Fruit fly (Drosophila melanogaster): ENCODE results near the gene CG17186.

Gene CG17186

dm6 chr3R:19877427-19878076 lies at the start of gene CG17186, which contains the start of gene Arc42:
Gene CG17186, minus strand, starts transcription at chr3R:19877514.
Gene Arc42, plus strand, starts transcription at chr3R:19877737.
- no peak for TF ChIP-seq Eip93F (GFP tag; optimal IDR thresholded peaks at IDR 0.05)
- peak; percentile 30 for TF ChIP-seq CG8319 (GFP tag; optimal IDR thresholded peaks at IDR 0.05)
- TF ChIP-seq fkh (GFP tag; optimal IDR thresholded peaks at IDR 0.05): peak; percentile 43
- TF ChIP-seq CG11762 (GFP tag; optimal IDR thresholded peaks at IDR 0.05; ENCODE audit: insufficient read depth): no peak
- peak; percentile 26 for TF ChIP-seq CG10669 (GFP tag; optimal IDR thresholded peaks at IDR 0.05)
- TF ChIP-seq CG11902 (GFP tag; optimal IDR thresholded peaks at IDR 0.05): no peak
- peak; percentile 21 for TF ChIP-seq topi (GFP tag; optimal IDR thresholded peaks at IDR 0.05)
- TF ChIP-seq Ets96B (tag; optimal IDR thresholded peaks at IDR 0.05): no peak
- TF ChIP-seq CG9139 (GFP tag; optimal IDR thresholded peaks at IDR 0.05): peak; percentile 84
- peak; percentile 85 to 87 for TF ChIP-seq ss (GFP tag; optimal IDR thresholded peaks at IDR 0.05)
- TF ChIP-seq CG1621 (tag; optimal IDR thresholded peaks at IDR 0.05): peak; percentile 10
- TF ChIP-seq net (GFP tag; optimal IDR thresholded peaks at IDR 0.05): peak; percentile 3
- peak; percentile 47 for TF ChIP-seq CG6854 (GFP tag; optimal IDR thresholded peaks at IDR 0.05)
- no peak for TF ChIP-seq CG6163 (GFP tag; IDR thresholded peaks at IDR 0.05)
- peak; percentile 6 for TF ChIP-seq Hr39 (GFP tag; optimal IDR thresholded peaks at IDR 0.05)
- no peak for TF ChIP-seq CG4318 (GFP tag; optimal IDR thresholded peaks at IDR 0.05)
- TF ChIP-seq Smox (GFP tag; optimal IDR thresholded peaks at IDR 0.05): peak; percentile 33
- peak; percentile 79 for TF ChIP-seq CG6808 (GFP tag; optimal IDR thresholded peaks at IDR 0.05)
- TF ChIP-seq Sox102F (GFP tag; optimal IDR thresholded peaks at IDR 0.05): peak; percentile 13
- TF ChIP-seq Eip75B (GFP tag; optimal IDR thresholded peaks at IDR 0.05): peak; percentile 45
- TF ChIP-seq CG3919 (GFP tag; optimal IDR thresholded peaks at IDR 0.05): peak; percentile 17
- peak; percentile 41 for TF ChIP-seq OdsH (GFP tag; optimal IDR thresholded peaks at IDR 0.05)
- TF ChIP-seq acj6 (GFP tag; optimal IDR thresholded peaks at IDR 0.05): peak; percentile 19
- no peak for TF ChIP-seq Hr38 (GFP tag; optimal IDR thresholded peaks at IDR 0.05)
- no peak for TF ChIP-seq Blimp-1 (GFP tag; optimal IDR thresholded peaks at IDR 0.05)
- no peak for TF ChIP-seq CG32006 (GFP tag; optimal IDR thresholded peaks at IDR 0.05)
- peak; percentile 39 for TF ChIP-seq vri (GFP tag; optimal IDR thresholded peaks at IDR 0.05)
- TF ChIP-seq eg (GFP tag; IDR thresholded peaks at IDR 0.05): peak; percentile 41; the same call in 1 of the 3 replicates
- peak; percentile 23 for TF ChIP-seq dsx (GFP tag; optimal IDR thresholded peaks at IDR 0.05; ENCODE audit: poor library complexity, severe bottlenecking)
- TF ChIP-seq Eip78C (GFP tag): peak; percentile 72
- TF ChIP-seq CG6276 (GFP tag; optimal IDR thresholded peaks at IDR 0.05): peak; percentile 78
- peak; percentile 2 for TF ChIP-seq achi (GFP tag; optimal IDR thresholded peaks at IDR 0.05)
- peak; percentile 62 for TF ChIP-seq CG16779 (tag; optimal IDR thresholded peaks at IDR 0.05)
- 0 out of 2 replicates have a peak, but pooled peaks have one; percentile 15 for TF ChIP-seq CG15336 (GFP tag; IDR thresholded peaks at IDR 0.05)
- TF ChIP-seq Sox14 (GFP tag; optimal IDR thresholded peaks at IDR 0.05): peak; percentile 28
- peak; percentile 46 for TF ChIP-seq lz (GFP tag; optimal IDR thresholded peaks at IDR 0.05)
- peak; percentile 46 for TF ChIP-seq Met (GFP tag; optimal IDR thresholded peaks at IDR 0.05)
- peak; percentile 42 for TF ChIP-seq esn (GFP tag; optimal IDR thresholded peaks at IDR 0.05)
- TF ChIP-seq Hr4 (GFP tag; optimal IDR thresholded peaks at IDR 0.05): peak; percentile 15
- TF ChIP-seq cyc (GFP tag; optimal IDR thresholded peaks at IDR 0.05): peak; percentile 28
- TF ChIP-seq spab (GFP tag; optimal IDR thresholded peaks at IDR 0.05): peak; percentile 43
- no peak for TF ChIP-seq Sox15 (GFP tag; optimal IDR thresholded peaks at IDR 0.05)
- TF ChIP-seq CG31627 (GFP tag; optimal IDR thresholded peaks at IDR 0.05): peak; percentile 1
